Worm (Caenorhabditis elegans): ENCODE data around the gene zif-1.
A peak's percentile ranks its signal among the peaks of the same experiment; 100 is the strongest.

zif-1 gene

DNA sequence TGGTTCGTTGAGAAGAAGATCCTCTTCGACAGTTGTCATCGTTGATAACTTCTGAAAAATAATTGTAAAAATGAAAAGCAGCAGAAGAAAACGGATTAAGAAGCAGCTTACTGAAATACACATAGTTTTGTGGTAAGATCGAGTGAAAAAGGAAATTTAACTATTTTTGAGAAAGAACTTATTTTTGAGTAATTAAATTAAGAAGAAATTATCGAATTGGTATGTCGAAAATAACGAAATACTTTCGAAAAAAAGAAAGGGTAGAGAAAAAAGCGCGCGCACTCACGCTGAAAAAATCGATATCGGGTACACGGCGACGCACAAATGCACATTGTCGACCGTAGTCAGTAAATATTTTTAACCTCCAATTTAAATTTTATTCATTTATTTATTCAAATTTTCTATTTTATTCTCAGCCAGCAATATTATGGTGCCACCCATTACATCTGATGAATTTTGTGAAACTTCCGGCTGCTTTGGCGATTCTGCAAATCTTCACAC lies 46.4 kb upstream of the zif-1 start, which contains the start of the genes ZK643.5 and ZK643.2 (continued):
- TF ChIP-seq lsl-1 (GFP tag; optimal IDR thresholded peaks at IDR 0.05) (peak; percentile 74), efl-1 (GFP tag; optimal IDR thresholded peaks at IDR 0.05) (peak; percentile 82), pbrm-1 (GFP tag; IDR thresholded peaks at IDR 0.05) (no peak), rpc-1 (optimal IDR thresholded peaks at IDR 0.05) (no peak), rpc-1 (tag; optimal IDR thresholded peaks at IDR 0.05) (no peak), mes-4 (tag; optimal IDR thresholded peaks at IDR 0.05) (no peak), ztf-26 (tag; optimal IDR thresholded peaks at IDR 0.05) (no peak), let-607 (tag; optimal IDR thresholded peaks at IDR 0.05) (no peak), tbx-9 (tag; optimal IDR thresholded peaks at IDR 0.05; ENCODE audit: borderline replicate concordance) (no peak), ceh-91 (GFP tag; IDR thresholded peaks at IDR 0.05) (no peak), hsf-1 (GFP tag; IDR thresholded peaks at IDR 0.05) (no peak), Y79H2A.3 (GFP tag; conservative IDR thresholded peaks at IDR 0.05) (no peak), nhr-80 (tag; optimal IDR thresholded peaks at IDR 0.05) (no peak), nfyb-1 (GFP tag; IDR thresholded peaks at IDR 0.05) (0 out of 2 replicates have a peak, but pooled peaks have one; percentile 11), chd-7 (tag; optimal IDR thresholded peaks at IDR 0.05) (no peak), fkh-3 (tag; optimal IDR thresholded peaks at IDR 0.05) (no peak), tbp1 (GFP tag; optimal IDR thresholded peaks at IDR 0.05) (peak; percentile 36), ceh-79 (tag; optimal IDR thresholded peaks at IDR 0.05) (no peak), ztf-3 (GFP tag; optimal IDR thresholded peaks at IDR 0.05) (no peak), F52B5.7 (tag; optimal IDR thresholded peaks at IDR 0.05) (no peak), him-1 (tag; optimal IDR thresholded peaks at IDR 0.05) (no peak), lin-26 (GFP tag; IDR thresholded peaks at IDR 0.05) (no peak), cebp-1 (GFP tag; IDR thresholded peaks at IDR 0.05) (no peak), cebp-1 (tag; optimal IDR thresholded peaks at IDR 0.05) (peak; percentile 63), ztf-6 (GFP tag; IDR thresholded peaks at IDR 0.05) (no peak), snpc-1.3 (tag; optimal IDR thresholded peaks at IDR 0.05; ENCODE audit: insufficient read depth) (peak; percentile 71), dox-1 (GFP tag; IDR thresholded peaks at IDR 0.05) (no peak), Y95B8A.8 (GFP tag; IDR thresholded peaks at IDR 0.05) (no peak), nfya-2 (GFP tag; IDR thresholded peaks at IDR 0.05) (no peak), F57A8.1 (GFP tag; optimal IDR thresholded peaks at IDR 0.05) (no peak), B0261.1 (tag; optimal IDR thresholded peaks at IDR 0.05) (no peak), snpc-4 (GFP tag; optimal IDR thresholded peaks at IDR 0.05) (peak; percentile 8), snpc-4 (tag; optimal IDR thresholded peaks at IDR 0.05) (peak in 1 of 4 experiments; percentile 5), nhr-27 (tag; optimal IDR thresholded peaks at IDR 0.05) (no peak), mel-28 (tag; optimal IDR thresholded peaks at IDR 0.05; ENCODE audit: borderline replicate concordance) (no peak), B0035.1 (tag; optimal IDR thresholded peaks at IDR 0.05) (no peak), xnd-1 (tag; optimal IDR thresholded peaks at IDR 0.05) (no peak), F33H1.4 (GFP tag; IDR thresholded peaks at IDR 0.05) (no peak), zim-3 (tag; optimal IDR thresholded peaks at IDR 0.05) (no peak), aptf-2 (GFP tag; conservative IDR thresholded peaks at IDR 0.05) (no peak), ceh-27 (GFP tag; optimal IDR thresholded peaks at IDR 0.05) (peak; percentile 22), hrde-1 (tag; optimal IDR thresholded peaks at IDR 0.05; ENCODE audit: borderline replicate concordance) (no peak), unc-62 (GFP tag; optimal IDR thresholded peaks at IDR 0.05) (no peak), bed-1 (GFP tag; IDR thresholded peaks at IDR 0.05) (no peak), snpc-1.1 (tag; optimal IDR thresholded peaks at IDR 0.05; ENCODE audit: insufficient read depth) (peak; percentile 26), B0019.2 (GFP tag; conservative IDR thresholded peaks at IDR 0.05) (no peak), ztf-18 (tag; optimal IDR thresholded peaks at IDR 0.05) (peak; percentile 23), madf-10 (tag; optimal IDR thresholded peaks at IDR 0.05) (no peak), tlf-1 (GFP tag; optimal IDR thresholded peaks at IDR 0.05) (no peak)
